Worm (Caenorhabditis elegans): ENCODE measurements around the gene ech-1.1.

Gene ech-1.1

DNA sequence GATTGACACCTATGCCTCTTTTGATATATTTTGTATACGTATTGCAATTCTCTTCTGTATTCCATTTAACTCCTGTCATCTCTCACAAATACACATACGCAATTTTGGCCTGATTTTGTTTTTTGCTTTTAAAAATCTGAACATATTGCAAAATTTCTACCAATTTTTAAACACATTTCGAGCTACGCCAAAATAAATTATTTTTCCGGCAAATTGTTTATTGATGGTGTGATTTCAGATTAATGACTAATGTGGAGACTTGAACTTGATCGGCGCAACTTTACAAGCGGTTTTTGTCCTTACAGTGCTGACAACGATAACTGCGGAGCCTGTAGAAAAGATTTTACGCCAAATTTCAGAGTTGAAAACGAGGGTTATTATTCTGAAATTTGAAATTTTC is 35.8 kb upstream of the ech-1.1 start:
- TF ChIP-seq fkh-10 (GFP tag; optimal IDR thresholded peaks at IDR 0.05): no peak
- no peak for TF ChIP-seq ceh-82 (tag; optimal IDR thresholded peaks at IDR 0.05)
- TF ChIP-seq ztf-11 (tag; optimal IDR thresholded peaks at IDR 0.05): no peak
- TF ChIP-seq nhr-67 (tag; optimal IDR thresholded peaks at IDR 0.05): no peak
- TF ChIP-seq snpc-4 (tag; optimal IDR thresholded peaks at IDR 0.05): no peak
- TF ChIP-seq nhr-12 (tag; optimal IDR thresholded peaks at IDR 0.05): no peak
- TF ChIP-seq unc-62 (GFP tag; optimal IDR thresholded peaks at IDR 0.05): no peak
- TF ChIP-seq fkh-2 (tag; optimal IDR thresholded peaks at IDR 0.05): no peak
- no peak for TF ChIP-seq R02D3.7 (tag; optimal IDR thresholded peaks at IDR 0.05)
- no peak for TF ChIP-seq elt-1 (tag; optimal IDR thresholded peaks at IDR 0.05)
- no peak for TF ChIP-seq tbx-2 (tag; optimal IDR thresholded peaks at IDR 0.05)
- TF ChIP-seq fos-1 (tag; optimal IDR thresholded peaks at IDR 0.05): no peak
- TF ChIP-seq ceh-28 (tag; optimal IDR thresholded peaks at IDR 0.05): no peak
- no peak for TF ChIP-seq jun-1 (tag; optimal IDR thresholded peaks at IDR 0.05)
- no peak for TF ChIP-seq nhr-76 (tag; optimal IDR thresholded peaks at IDR 0.05)
- no peak for TF ChIP-seq ztf-4 (tag; optimal IDR thresholded peaks at IDR 0.05)

ce11 chrV:15395347-15395746 is 34.0 kb upstream of the ech-1.1 start, which contains the start of gene cyb-3:
Gene cyb-3 (plus strand): TSS chrV:15395696.
- TF ChIP-seq tbx-2 (tag; optimal IDR thresholded peaks at IDR 0.05): no peak
- no peak for TF ChIP-seq unc-62 (GFP tag; optimal IDR thresholded peaks at IDR 0.05)
- TF ChIP-seq ZK546.5 (tag; optimal IDR thresholded peaks at IDR 0.05): no peak
- no peak for TF ChIP-seq nhr-237 (tag; optimal IDR thresholded peaks at IDR 0.05)
- no peak for TF ChIP-seq nhr-77 (tag; optimal IDR thresholded peaks at IDR 0.05)
- no peak for TF ChIP-seq unc-39 (tag; optimal IDR thresholded peaks at IDR 0.05)
- no peak for TF ChIP-seq fkh-10 (GFP tag; optimal IDR thresholded peaks at IDR 0.05)
- no peak for TF ChIP-seq ceh-28 (tag; optimal IDR thresholded peaks at IDR 0.05)
- no peak for TF ChIP-seq ceh-82 (tag; optimal IDR thresholded peaks at IDR 0.05)
- TF ChIP-seq egl-27 (tag; optimal IDR thresholded peaks at IDR 0.05): no peak
- TF ChIP-seq zag-1 (tag; optimal IDR thresholded peaks at IDR 0.05): no peak
- TF ChIP-seq egl-5 (tag; optimal IDR thresholded peaks at IDR 0.05): no peak

DNA sequence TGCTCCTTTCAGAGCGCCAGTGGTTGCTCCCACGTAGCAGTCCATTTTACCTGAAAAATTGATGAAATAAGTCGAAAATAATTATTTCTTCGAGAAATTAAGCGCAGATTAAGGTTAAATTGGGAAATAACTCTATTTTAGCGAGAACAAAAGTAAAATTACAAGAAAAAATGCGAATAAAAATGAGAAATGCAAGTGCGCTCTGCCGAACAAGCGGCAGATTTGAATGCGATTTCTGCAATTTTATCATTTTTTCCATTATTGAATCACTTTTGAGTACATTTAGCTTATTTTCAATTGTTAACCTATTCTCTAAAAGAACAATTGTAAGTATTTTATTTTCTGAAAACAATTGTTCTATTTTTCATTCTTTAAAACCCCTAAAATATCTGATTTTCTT is 33.6 kb upstream of the ech-1.1 start, which contains the start of gene T06E6.1:
T06E6.1 (minus strand) TSS at position 56 of the 400 bp plus-strand sequence.
- peak; percentile 41 for TF ChIP-seq lin-15B (tag; optimal IDR thresholded peaks at IDR 0.05)
- peak; percentile 4 for TF ChIP-seq elt-2 (tag; optimal IDR thresholded peaks at IDR 0.05)
- no peak for TF ChIP-seq snpc-4 (tag; optimal IDR thresholded peaks at IDR 0.05)
- TF ChIP-seq pha-4 (tag; optimal IDR thresholded peaks at IDR 0.05): peak; percentile 6

- TF ChIP-seq nhr-67 (tag; optimal IDR thresholded peaks at IDR 0.05): no peak
- no peak for TF ChIP-seq ztf-11 (tag; optimal IDR thresholded peaks at IDR 0.05)
- no peak for TF ChIP-seq sea-2 (GFP tag; optimal IDR thresholded peaks at IDR 0.05)
- no peak for TF ChIP-seq zag-1 (tag; optimal IDR thresholded peaks at IDR 0.05)
- no peak for TF ChIP-seq nfya-1 (tag; optimal IDR thresholded peaks at IDR 0.05; ENCODE audit: insufficient read depth)
- no peak for TF ChIP-seq R02D3.7 (tag; optimal IDR thresholded peaks at IDR 0.05)
- no peak for TF ChIP-seq elt-3 (tag; optimal IDR thresholded peaks at IDR 0.05)
- no peak for TF ChIP-seq nhr-77 (tag; optimal IDR thresholded peaks at IDR 0.05)
- TF ChIP-seq ceh-82 (tag; optimal IDR thresholded peaks at IDR 0.05): no peak
- TF ChIP-seq ZK546.5 (tag; optimal IDR thresholded peaks at IDR 0.05): no peak
- TF ChIP-seq jun-1 (tag; optimal IDR thresholded peaks at IDR 0.05): no peak
- no peak for TF ChIP-seq fkh-10 (GFP tag; optimal IDR thresholded peaks at IDR 0.05)
- no peak for TF ChIP-seq ceh-16 (tag; optimal IDR thresholded peaks at IDR 0.05)
- TF ChIP-seq aly-2 (tag; optimal IDR thresholded peaks at IDR 0.05): no peak
- no peak for TF ChIP-seq snpc-4 (tag; optimal IDR thresholded peaks at IDR 0.05)
- TF ChIP-seq pqm-1 (tag; optimal IDR thresholded peaks at IDR 0.05): no peak
- TF ChIP-seq nhr-237 (tag; optimal IDR thresholded peaks at IDR 0.05): no peak
- TF ChIP-seq hmg-11 (tag; optimal IDR thresholded peaks at IDR 0.05): no peak
- TF ChIP-seq lsy-12 (tag; optimal IDR thresholded peaks at IDR 0.05): no peak
Measured at ce11 chrV:15392064-15392463, 30.8 kb upstream of the ech-1.1 start.

- TF ChIP-seq nhr-28 (tag; optimal IDR thresholded peaks at IDR 0.05): no peak
- no peak for TF ChIP-seq fos-1 (tag; optimal IDR thresholded peaks at IDR 0.05)
- TF ChIP-seq pha-4 (tag; optimal IDR thresholded peaks at IDR 0.05): no peak
- TF ChIP-seq ama-1 (optimal IDR thresholded peaks at IDR 0.05): no peak
- TF ChIP-seq nhr-67 (tag; optimal IDR thresholded peaks at IDR 0.05): no peak
- no peak for TF ChIP-seq jun-1 (tag; optimal IDR thresholded peaks at IDR 0.05)
- no peak for TF ChIP-seq fkh-10 (GFP tag; optimal IDR thresholded peaks at IDR 0.05)
- no peak for TF ChIP-seq nhr-237 (tag; optimal IDR thresholded peaks at IDR 0.05)
- no peak for TF ChIP-seq ceh-28 (tag; optimal IDR thresholded peaks at IDR 0.05)
- no peak for TF ChIP-seq nhr-12 (tag; optimal IDR thresholded peaks at IDR 0.05)
- no peak for TF ChIP-seq egl-5 (tag; optimal IDR thresholded peaks at IDR 0.05)
- TF ChIP-seq ztf-4 (tag; optimal IDR thresholded peaks at IDR 0.05): no peak
- no peak for TF ChIP-seq nhr-77 (tag; optimal IDR thresholded peaks at IDR 0.05)
- TF ChIP-seq pqm-1 (tag; optimal IDR thresholded peaks at IDR 0.05): no peak
Measured at ce11 chrV:15388820-15389384, 27.6 kb upstream of the ech-1.1 start, which contains the start of gene srh-170. Gene srh-170 (minus strand): TSS chrV:15388870.

Measured in whole organism, L3 larva.